Worm (Caenorhabditis elegans): ENCODE data around the gene srh-119.

The srh-119 gene

DNA sequence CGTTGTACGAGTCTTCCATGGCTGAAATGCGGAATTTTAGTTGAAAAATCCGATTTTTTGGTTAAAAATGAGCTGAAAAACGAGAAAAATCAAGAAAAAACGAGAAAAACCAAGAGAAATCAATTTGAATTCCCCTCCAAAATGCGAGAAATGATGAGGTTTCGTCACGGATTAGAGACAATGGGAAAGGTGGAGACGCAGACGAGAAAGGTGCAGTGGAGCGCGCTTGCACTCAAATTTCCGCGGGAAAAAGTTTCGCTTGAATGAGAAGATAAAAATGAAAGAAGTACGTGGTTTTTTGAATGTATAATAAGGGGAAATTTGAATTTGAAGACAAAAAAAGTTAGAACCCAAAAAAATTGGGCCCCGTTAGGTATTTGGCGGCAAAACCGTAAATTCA lies 6.6 kb upstream of the srh-119 start, which contains the start of gene efl-1:
efl-1 (minus strand) TSS at position 21 of the 400 bp plus-strand sequence.
- TF ChIP-seq unc-39 (tag; optimal IDR thresholded peaks at IDR 0.05) (no peak), ceh-83 (GFP tag; optimal IDR thresholded peaks at IDR 0.05) (no peak), nhr-76 (tag; optimal IDR thresholded peaks at IDR 0.05) (no peak), unc-62 (GFP tag; optimal IDR thresholded peaks at IDR 0.05) (peak; percentile 36), flh-1 (GFP tag; optimal IDR thresholded peaks at IDR 0.05) (no peak), nhr-28 (tag; optimal IDR thresholded peaks at IDR 0.05) (no peak), drap-1 (GFP tag; optimal IDR thresholded peaks at IDR 0.05) (peak; percentile 77), lsy-2 (tag; optimal IDR thresholded peaks at IDR 0.05) (peak; percentile 82), pha-4 (tag; optimal IDR thresholded peaks at IDR 0.05) (peak; percentile 58), mep-1 (tag; optimal IDR thresholded peaks at IDR 0.05) (peak; percentile 98), nhr-12 (tag; optimal IDR thresholded peaks at IDR 0.05) (no peak), unc-120 (tag; optimal IDR thresholded peaks at IDR 0.05; ENCODE audit: poor library complexity, severe bottlenecking) (no peak), mab-5 (tag; optimal IDR thresholded peaks at IDR 0.05) (peak; percentile 52), cnd-1 (tag; optimal IDR thresholded peaks at IDR 0.05) (no peak), tbx-8 (GFP tag; optimal IDR thresholded peaks at IDR 0.05) (no peak), sptf-1 (tag; optimal IDR thresholded peaks at IDR 0.05) (peak; percentile 37), mls-2 (tag; optimal IDR thresholded peaks at IDR 0.05) (no peak), nhr-237 (tag; optimal IDR thresholded peaks at IDR 0.05) (peak; percentile 88), snpc-4 (tag; optimal IDR thresholded peaks at IDR 0.05) (no peak), ham-2 (GFP tag; optimal IDR thresholded peaks at IDR 0.05) (no peak), zip-8 (tag; optimal IDR thresholded peaks at IDR 0.05) (no peak), nhr-2 (tag; optimal IDR thresholded peaks at IDR 0.05) (no peak), bed-3 (GFP tag; optimal IDR thresholded peaks at IDR 0.05) (no peak), hlh-1 (tag; optimal IDR thresholded peaks at IDR 0.05) (peak; percentile 33), lin-32 (GFP tag; optimal IDR thresholded peaks at IDR 0.05) (no peak), ceh-43 (GFP tag; optimal IDR thresholded peaks at IDR 0.05) (no peak), ztf-11 (tag; optimal IDR thresholded peaks at IDR 0.05) (peak; percentile 37), M03D4.4 (tag; optimal IDR thresholded peaks at IDR 0.05) (no peak), elt-1 (tag; optimal IDR thresholded peaks at IDR 0.05; ENCODE audit: borderline replicate concordance, insufficient read depth) (no peak), lin-13 (tag; optimal IDR thresholded peaks at IDR 0.05) (peak; percentile 88), blmp-1 (tag; optimal IDR thresholded peaks at IDR 0.05) (no peak), sem-2 (GFP tag; optimal IDR thresholded peaks at IDR 0.05) (no peak), elt-3 (tag; optimal IDR thresholded peaks at IDR 0.05) (peak; percentile 47), ceh-39 (tag; optimal IDR thresholded peaks at IDR 0.05) (peak; percentile 31), ces-1 (GFP tag; optimal IDR thresholded peaks at IDR 0.05) (peak; percentile 96)

DNA sequence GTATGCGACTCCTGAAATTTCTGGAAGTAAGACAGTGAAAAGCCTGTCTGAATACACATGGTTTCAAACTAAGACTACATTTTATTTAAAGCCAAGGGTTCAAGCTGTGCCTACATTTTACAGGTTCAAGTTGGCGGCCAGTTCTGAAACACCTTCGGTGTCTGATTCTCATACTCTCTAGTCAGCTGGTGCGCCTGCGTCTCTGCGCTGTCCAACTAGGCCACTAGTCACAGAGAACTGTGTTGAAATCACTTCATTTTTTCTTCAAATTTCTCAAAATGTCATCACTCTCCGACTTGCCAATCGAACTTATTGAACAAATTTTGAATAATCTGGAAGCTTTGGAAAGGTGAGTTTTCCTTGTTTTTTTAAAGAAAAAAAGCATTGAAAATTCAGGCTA lies 5.6 kb upstream of the srh-119 start, which contains the start of gene fbxa-90:
fbxa-90 (plus strand) TSS at position 179 of the 400 bp plus-strand sequence.
- TF ChIP-seq lin-13 (tag; optimal IDR thresholded peaks at IDR 0.05): no peak
- TF ChIP-seq nhr-237 (tag; optimal IDR thresholded peaks at IDR 0.05): no peak
- no peak for TF ChIP-seq ceh-39 (tag; optimal IDR thresholded peaks at IDR 0.05)
- no peak for TF ChIP-seq lsy-2 (tag; optimal IDR thresholded peaks at IDR 0.05)
- no peak for TF ChIP-seq unc-120 (tag; optimal IDR thresholded peaks at IDR 0.05; ENCODE audit: poor library complexity, severe bottlenecking)
- TF ChIP-seq nhr-12 (tag; optimal IDR thresholded peaks at IDR 0.05): no peak
- no peak for TF ChIP-seq ceh-83 (GFP tag; optimal IDR thresholded peaks at IDR 0.05)
- no peak for TF ChIP-seq tbx-8 (GFP tag; optimal IDR thresholded peaks at IDR 0.05)
- TF ChIP-seq pha-4 (tag; optimal IDR thresholded peaks at IDR 0.05): no peak
- TF ChIP-seq mep-1 (tag; optimal IDR thresholded peaks at IDR 0.05): no peak
- TF ChIP-seq M03D4.4 (tag; optimal IDR thresholded peaks at IDR 0.05): no peak
- no peak for TF ChIP-seq mab-5 (tag; optimal IDR thresholded peaks at IDR 0.05)
- no peak for TF ChIP-seq unc-62 (GFP tag; optimal IDR thresholded peaks at IDR 0.05)
- no peak for TF ChIP-seq cnd-1 (tag; optimal IDR thresholded peaks at IDR 0.05)
- TF ChIP-seq bed-3 (GFP tag; optimal IDR thresholded peaks at IDR 0.05): no peak
- TF ChIP-seq ham-2 (GFP tag; optimal IDR thresholded peaks at IDR 0.05): no peak
- TF ChIP-seq ces-1 (GFP tag; optimal IDR thresholded peaks at IDR 0.05): no peak
- TF ChIP-seq snpc-4 (tag; optimal IDR thresholded peaks at IDR 0.05): no peak

DNA sequence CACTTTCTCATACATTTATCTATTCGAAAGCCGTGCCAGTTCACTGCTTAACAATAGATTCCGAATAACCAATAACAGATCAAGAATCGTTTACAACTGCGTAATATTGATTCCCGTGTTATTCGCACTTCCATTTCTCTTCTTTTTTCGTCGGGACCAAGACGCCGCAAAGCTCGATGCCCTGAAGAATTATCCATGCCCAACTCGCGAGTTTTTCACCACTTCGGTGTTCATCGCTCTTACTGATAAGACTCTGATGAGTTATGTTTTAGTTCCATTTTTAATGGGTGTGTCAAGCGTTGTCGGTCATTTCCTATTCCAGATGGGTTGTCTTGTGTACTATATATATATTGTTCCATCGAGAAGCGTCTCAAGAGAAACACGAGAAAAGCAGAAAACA lies 1.1 kb downstream of the srh-119 start:
- TF ChIP-seq mab-5 (tag; optimal IDR thresholded peaks at IDR 0.05) (no peak), elt-1 (tag; optimal IDR thresholded peaks at IDR 0.05; ENCODE audit: borderline replicate concordance, insufficient read depth) (no peak), mls-2 (tag; optimal IDR thresholded peaks at IDR 0.05) (no peak), zip-8 (tag; optimal IDR thresholded peaks at IDR 0.05) (no peak), tbx-8 (GFP tag; optimal IDR thresholded peaks at IDR 0.05) (no peak), drap-1 (GFP tag; optimal IDR thresholded peaks at IDR 0.05) (no peak), M03D4.4 (tag; optimal IDR thresholded peaks at IDR 0.05) (no peak), bed-3 (GFP tag; optimal IDR thresholded peaks at IDR 0.05) (no peak), blmp-1 (tag; optimal IDR thresholded peaks at IDR 0.05) (no peak), mep-1 (tag; optimal IDR thresholded peaks at IDR 0.05) (no peak), nhr-76 (tag; optimal IDR thresholded peaks at IDR 0.05) (no peak), unc-39 (tag; optimal IDR thresholded peaks at IDR 0.05) (no peak), nhr-12 (tag; optimal IDR thresholded peaks at IDR 0.05) (no peak), elt-3 (tag; optimal IDR thresholded peaks at IDR 0.05) (no peak)

All from whole organism, mixed stage, embryonic.